Worm (Caenorhabditis elegans): ENCODE measurements around the gene srbc-16.

DNA sequence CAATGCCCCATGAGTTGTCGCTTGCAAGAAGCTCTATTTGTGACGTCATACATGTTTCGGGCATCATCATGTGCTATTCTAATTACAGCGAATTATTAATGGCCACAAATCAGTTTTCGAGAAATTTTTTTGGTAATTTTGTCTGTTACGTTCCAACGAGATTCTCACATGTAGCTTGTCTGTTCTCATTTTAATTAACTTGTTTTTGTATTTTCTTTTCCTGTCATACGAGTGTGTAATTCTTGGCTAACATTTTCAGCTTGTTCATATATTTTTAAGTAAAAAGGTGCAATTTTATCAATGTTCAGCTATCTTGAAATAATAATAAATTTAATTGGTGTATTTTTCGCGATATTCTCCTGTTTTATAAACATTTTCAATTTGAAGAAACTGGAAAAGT lies 26.6 kb upstream of the srbc-16 start, which contains the start of gene srbc-21:
- TF ChIP-seq ztf-11 (tag; optimal IDR thresholded peaks at IDR 0.05) (no peak), lin-13 (GFP tag; optimal IDR thresholded peaks at IDR 0.05) (no peak), lin-35 (GFP tag; optimal IDR thresholded peaks at IDR 0.05) (no peak), nhr-11 (tag; optimal IDR thresholded peaks at IDR 0.05) (no peak), mab-9 (GFP tag; IDR thresholded peaks at IDR 0.05) (no peak), nhr-237 (tag; optimal IDR thresholded peaks at IDR 0.05) (no peak), fos-1 (tag; optimal IDR thresholded peaks at IDR 0.05) (no peak), sptf-1 (tag; optimal IDR thresholded peaks at IDR 0.05) (no peak), vab-15 (tag; optimal IDR thresholded peaks at IDR 0.05) (no peak), aly-2 (tag; optimal IDR thresholded peaks at IDR 0.05) (no peak), ceh-63 (GFP tag; optimal IDR thresholded peaks at IDR 0.05) (no peak), nhr-77 (tag; optimal IDR thresholded peaks at IDR 0.05) (no peak), lin-39 (tag; optimal IDR thresholded peaks at IDR 0.05) (no peak), elt-2 (tag; optimal IDR thresholded peaks at IDR 0.05) (no peak)
